Worm (Caenorhabditis elegans): ENCODE measurements around the gene K08D10.14.

DNA sequence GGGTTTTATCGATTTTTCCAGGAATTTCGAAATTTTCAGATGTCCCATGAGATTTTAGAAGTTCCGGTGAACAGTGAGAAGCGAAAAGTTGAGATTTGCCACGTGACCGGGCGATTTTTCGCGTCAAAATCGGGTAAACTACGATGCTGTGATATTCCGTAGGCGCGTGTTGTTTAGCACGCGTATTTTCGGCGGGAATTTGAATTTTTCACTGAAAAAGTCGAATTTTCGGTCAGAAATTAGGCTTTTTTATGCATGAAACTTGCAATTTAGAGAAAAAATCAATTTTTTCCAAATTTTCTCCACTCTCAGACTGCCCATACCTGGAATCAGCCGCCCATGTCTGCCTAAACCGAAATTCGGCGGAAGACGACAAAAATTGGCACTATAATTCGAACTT lies 23.7 kb downstream of the K08D10.14 start, which contains the start of gene tsen-34:
- TF ChIP-seq nhr-19 (GFP tag; conservative IDR thresholded peaks at IDR 0.05) (no peak), ztf-4 (tag; optimal IDR thresholded peaks at IDR 0.05) (no peak), nhr-12 (tag; optimal IDR thresholded peaks at IDR 0.05) (no peak), efl-1 (optimal IDR thresholded peaks at IDR 0.05) (no peak), efl-1 (GFP tag; optimal IDR thresholded peaks at IDR 0.05 in 1 of 2) (peak in 1 of 2 experiments; percentile 91), lin-39 (tag; optimal IDR thresholded peaks at IDR 0.05) (no peak), nhr-90 (tag; optimal IDR thresholded peaks at IDR 0.05; ENCODE audit: poor library complexity) (no peak), lin-13 (GFP tag; optimal IDR thresholded peaks at IDR 0.05) (no peak), nhr-28 (tag; optimal IDR thresholded peaks at IDR 0.05) (no peak)

Measured in whole organism, L1 larva.